Worm (Caenorhabditis elegans) whole organism, young adult: Measurements from ENCODE around the gene sri-26.
"Not testable (repeated sequence)": the region's sequence is repeated elsewhere in the genome, so short reads cannot be mapped to it uniquely, and the experiment has no call there.

Experiments
- B0035.1 ChIP-seq: sonication (generic microtip); optimal IDR thresholded peaks from 2 replicates; lab custom pipeline; 2016; ENCODE audit warnings: missing genetic modification characterization, mild to moderate bottlenecking, missing compliant biosample characterization, missing genotype, missing genetic modification reagents
- B0336.3 ChIP-seq: fragments of 200-800 bp; sonication (Bioruptor generic); IDR thresholded peaks from 2 replicates; pipeline ENCODE4 v1.3.6; 2022; ENCODE audit warnings: missing genetic modification characterization, missing compliant biosample characterization
- T07F8.4 ChIP-seq: sonication (generic microtip); optimal IDR thresholded peaks from 2 replicates; lab custom pipeline; 2016; ENCODE audit warnings: mild to moderate bottlenecking, missing genetic modification characterization, moderate library complexity, missing compliant biosample characterization
- Y56A3A.18 ChIP-seq: fragments of 200-800 bp; sonication (Bioruptor generic); IDR thresholded peaks from 2 replicates; pipeline ENCODE4 v1.3.6; 2022; ENCODE audit warnings: missing genetic modification reagents, missing genetic modification characterization, missing compliant biosample characterization
- Y79H2A.3 ChIP-seq: fragments of 200-800 bp; sonication (Bioruptor generic); conservative IDR thresholded peaks from 2 replicates; pipeline ENCODE4 v1.3.6; 2022; ENCODE audit warnings: missing genetic modification reagents, missing genetic modification characterization, missing compliant biosample characterization
- akir-1 ChIP-seq: fragments of 200-800 bp; sonication (Bioruptor generic); optimal IDR thresholded peaks from 2 replicates; lab custom pipeline; 2018; ENCODE audit warnings: mild to moderate bottlenecking, missing genetic modification characterization, moderate library complexity, missing compliant biosample characterization
- aptf-2 ChIP-seq: fragments of 200-800 bp; sonication (Bioruptor generic); conservative IDR thresholded peaks from 2 replicates; pipeline ENCODE4 v1.3.6; 2022; ENCODE audit warnings: missing genetic modification reagents, missing genetic modification characterization, missing compliant biosample characterization
- attf-3 ChIP-seq: fragments of 200-800 bp; sonication (Bioruptor generic); conservative IDR thresholded peaks from 2 replicates; pipeline ENCODE4 v1.3.6; 2022; ENCODE audit warnings: missing genetic modification reagents, missing genetic modification characterization, missing compliant biosample characterization
- bed-1 ChIP-seq: fragments of 200-800 bp; sonication (Bioruptor generic); IDR thresholded peaks from 2 replicates; pipeline ENCODE4 v1.3.6; 2022; ENCODE audit warnings: missing genetic modification reagents, missing genetic modification characterization, missing compliant biosample characterization
- ceh-100 ChIP-seq: fragments of 200-800 bp; sonication (Bioruptor generic); IDR thresholded peaks from 2 replicates; pipeline ENCODE4 v1.3.6; 2022; ENCODE audit warnings: missing genetic modification reagents, missing genetic modification characterization, missing compliant biosample characterization
- ceh-27 ChIP-seq: fragments of 200-800 bp; sonication (Bioruptor generic); optimal IDR thresholded peaks from 2 replicates; lab custom pipeline; 2018; ENCODE audit warnings: mild to moderate bottlenecking, missing genetic modification characterization, moderate library complexity, missing compliant biosample characterization
- ekl-4 ChIP-seq: fragments of 200-800 bp; sonication (Bioruptor generic); IDR thresholded peaks from 2 replicates; pipeline ENCODE4 v1.3.6; 2022; ENCODE audit warnings: missing genetic modification reagents, missing genetic modification characterization, missing compliant biosample characterization
- gei-17 ChIP-seq: fragments of 200-800 bp; sonication (Bioruptor generic); optimal IDR thresholded peaks from 2 replicates; lab custom pipeline; 2018; ENCODE audit warnings: mild to moderate bottlenecking, missing genetic modification characterization, missing compliant biosample characterization
- hlh-12 ChIP-seq: sonication (generic microtip); optimal IDR thresholded peaks from 2 replicates; lab custom pipeline; 2016; ENCODE audit warnings: missing genetic modification characterization, missing compliant biosample characterization
- hmg-1.2 ChIP-seq: fragments of 200-800 bp; sonication (Bioruptor generic); IDR thresholded peaks from 2 replicates; pipeline ENCODE4 v1.3.6; 2022; ENCODE audit warnings: missing genetic modification reagents, missing genetic modification characterization, missing compliant biosample characterization
- lin-26 ChIP-seq: fragments of 200-800 bp; sonication (Bioruptor generic); IDR thresholded peaks from 2 replicates; pipeline ENCODE4 v1.3.6; 2022; ENCODE audit warnings: missing genetic modification reagents, missing genetic modification characterization, missing compliant biosample characterization
- lin-40 ChIP-seq: sonication (generic microtip); optimal IDR thresholded peaks from 2 replicates; lab custom pipeline; 2016; ENCODE audit warnings: missing genetic modification characterization, mild to moderate bottlenecking, missing compliant biosample characterization, missing genotype, missing genetic modification reagents
- madf-3 ChIP-seq: fragments of 200-800 bp; sonication (Bioruptor generic); IDR thresholded peaks from 2 replicates; pipeline ENCODE4 v1.3.6; 2022; ENCODE audit warnings: missing genetic modification reagents, missing genetic modification characterization, missing compliant biosample characterization
- nhr-179 ChIP-seq: sonication (generic microtip); optimal IDR thresholded peaks from 2 replicates; lab custom pipeline; 2016; ENCODE audit warnings: mild to moderate bottlenecking, missing genetic modification characterization, missing compliant biosample characterization
- nhr-27 ChIP-seq: fragments of 200-800 bp; sonication (Bioruptor generic); optimal IDR thresholded peaks from 2 replicates; lab custom pipeline; 2018; ENCODE audit warnings: mild to moderate bottlenecking, missing genetic modification characterization, moderate library complexity, missing compliant biosample characterization
- nhr-80 ChIP-seq: sonication (generic microtip); optimal IDR thresholded peaks from 2 replicates; lab custom pipeline; 2016; ENCODE audit warnings: missing genetic modification characterization, missing compliant biosample characterization
- nhr-90 ChIP-seq: sonication (generic microtip); optimal IDR thresholded peaks from 2 replicates; lab custom pipeline; 2016; ENCODE audit warnings: missing genotype, mild to moderate bottlenecking, missing genetic modification characterization, missing compliant biosample characterization
- snpc-1.3 ChIP-seq: sonication (generic microtip); optimal IDR thresholded peaks from 2 replicates; lab custom pipeline; 2017; ENCODE audit warnings: missing genetic modification characterization, mild to moderate bottlenecking, missing compliant biosample characterization, antibody characterized with exemption, moderate library complexity, missing genotype, missing genetic modification reagents; ENCODE audit not compliant: insufficient read depth
- snpc-3.4 ChIP-seq: sonication (generic microtip); optimal IDR thresholded peaks from 2 replicates; lab custom pipeline; 2017; ENCODE audit warnings: missing genetic modification characterization, mild to moderate bottlenecking, missing compliant biosample characterization, antibody characterized with exemption, moderate library complexity, missing genotype, missing genetic modification reagents
- somi-1 ChIP-seq: fragments of 200-800 bp; sonication (Bioruptor generic); optimal IDR thresholded peaks from 2 replicates; lab custom pipeline; 2018; ENCODE audit warnings: mild to moderate bottlenecking, missing genetic modification characterization, missing compliant biosample characterization
- sptf-2 ChIP-seq: fragments of 200-800 bp; sonication (Bioruptor generic); optimal IDR thresholded peaks from 2 replicates; lab custom pipeline; 2018; ENCODE audit warnings: mild to moderate bottlenecking, missing genetic modification characterization, missing compliant biosample characterization
- xnd-1 ChIP-seq: sonication (generic microtip); optimal IDR thresholded peaks from 2 replicates; lab custom pipeline; 2016; ENCODE audit warnings: missing genotype, missing genetic modification reagents, missing genetic modification characterization, missing compliant biosample characterization
- zfh-2 ChIP-seq: fragments of 200-800 bp; sonication (Bioruptor generic); conservative IDR thresholded peaks from 2 replicates; pipeline ENCODE4 v1.3.6; 2022; ENCODE audit warnings: missing genetic modification reagents, missing genetic modification characterization, missing compliant biosample characterization
- ztf-18 ChIP-seq: sonication (generic microtip); optimal IDR thresholded peaks from 2 replicates; lab custom pipeline; 2016; ENCODE audit warnings: missing genotype, mild to moderate bottlenecking, missing genetic modification characterization, missing compliant biosample characterization
- ztf-22 ChIP-seq: fragments of 200-800 bp; sonication (Bioruptor generic); optimal IDR thresholded peaks from 2 replicates; lab custom pipeline; 2018; ENCODE audit warnings: mild to moderate bottlenecking, missing genetic modification characterization, moderate library complexity, missing compliant biosample characterization
- ztf-25 ChIP-seq: fragments of 200-800 bp; sonication (Bioruptor generic); IDR thresholded peaks from 2 replicates; pipeline ENCODE4 v1.3.6; 2022; ENCODE audit warnings: missing genetic modification reagents, missing genetic modification characterization, missing compliant biosample characterization
- ztf-3 ChIP-seq: fragments of 200-800 bp; sonication (Bioruptor generic); optimal IDR thresholded peaks from 2 replicates; lab custom pipeline; 2018; ENCODE audit warnings: mild to moderate bottlenecking, missing genetic modification characterization, missing compliant biosample characterization

sri-26 gene

DNA sequence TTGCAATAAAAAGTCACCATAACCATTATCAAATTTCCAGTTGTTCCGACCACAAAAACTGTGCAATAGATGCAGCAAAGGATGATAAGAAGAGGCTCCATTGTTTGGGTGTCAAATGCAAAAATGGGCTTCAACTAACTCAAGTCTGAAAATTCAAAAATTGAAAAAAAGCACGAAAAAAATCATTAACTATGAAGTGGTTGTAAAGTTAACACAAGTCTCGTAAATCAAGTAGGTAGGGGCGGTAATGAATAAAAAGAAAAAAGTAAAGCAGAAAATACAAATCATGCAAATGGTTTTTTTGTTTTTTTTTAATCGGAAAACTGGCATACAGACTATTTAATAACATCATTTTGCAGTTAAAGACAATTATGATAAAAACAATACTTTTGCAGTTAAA lies 41.4 kb downstream of the sri-26 start, which contains the start of gene srsx-39:
Gene srsx-39, minus strand, starts transcription at position 101 of the 400 bp plus-strand sequence.
- TF ChIP-seq bed-1 (GFP tag; lab: Robert Waterston, UW); nhr-90 (tag; lab: Kevin White, UChicago); hmg-1.2: not testable (repeated sequence)

ce11 chrV:15259049-15259448 lies 43.8 kb downstream of the sri-26 start, which contains the start of gene srsx-37:
TSS of gene srsx-37 (minus strand) at chrV:15259149.
- TF ChIP-seq akir-1 (GFP tag; lab: Kevin White, UChicago) (no peak), somi-1 (no peak), ceh-100 (no peak), Y56A3A.18 (GFP tag; lab: Robert Waterston, UW) (no peak), lin-40 (tag; lab: Kevin White, UChicago) (no peak), hlh-12 (tag; lab: Kevin White, UChicago) (no peak), zfh-2 (GFP tag; lab: Robert Waterston, UW) (no peak), ztf-3 (GFP tag; lab: Kevin White, UChicago) (no peak), ceh-27 (GFP tag; lab: Kevin White, UChicago) (no peak), snpc-3.4 (no peak), Y79H2A.3 (GFP tag; lab: Robert Waterston, UW) (no peak), ztf-25 (GFP tag; lab: Robert Waterston, UW) (no peak), sptf-2 (no peak), ztf-18 (tag; lab: Kevin White, UChicago) (no peak), nhr-80 (tag; lab: Kevin White, UChicago) (no peak), gei-17 (GFP tag; lab: Kevin White, UChicago) (no peak), aptf-2 (GFP tag; lab: Robert Waterston, UW) (no peak), madf-3 (no peak), snpc-1.3 (tag; lab: Kevin White, UChicago) (no peak), nhr-27 (tag; lab: Kevin White, UChicago) (no peak)

DNA sequence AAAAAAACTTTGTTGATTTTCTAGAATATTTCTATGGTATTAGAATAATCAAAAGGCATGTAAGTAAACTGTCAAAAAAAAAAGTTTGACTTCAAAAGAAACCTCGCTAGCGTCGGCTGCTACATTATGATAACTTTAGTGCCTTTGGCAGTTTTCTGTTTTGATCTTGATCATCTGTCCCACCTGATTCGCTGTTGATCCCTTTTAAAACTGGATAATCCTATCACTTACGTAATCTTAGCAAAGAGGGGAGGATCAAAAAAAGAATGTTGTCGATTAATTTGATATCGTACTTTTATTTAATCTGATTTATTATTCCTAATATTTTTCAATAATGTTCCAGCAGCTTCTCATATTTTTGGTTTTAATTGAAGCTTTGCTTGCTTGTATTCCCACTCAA lies 44.6 kb downstream of the sri-26 start, which contains the start of gene M01B2.8:
Gene M01B2.8, plus strand, starts transcription at position 301 of the 400 bp plus-strand sequence.
- TF ChIP-seq Y56A3A.18 (GFP tag; lab: Robert Waterston, UW) (no peak), ztf-22 (no peak), xnd-1 (no peak), B0035.1 (tag; lab: Kevin White, UChicago) (no peak)

- not testable (repeated sequence) for TF ChIP-seq ekl-4 (GFP tag; lab: Robert Waterston, UW); lin-26; nhr-179 (tag; lab: Kevin White, UChicago)
These were observed 47.1 kb downstream of the sri-26 start, which contains the start of gene M01B2.10 for ce11 chrV:15262336-15262735. TSS of gene M01B2.10 (minus strand) at chrV:15262436.

DNA sequence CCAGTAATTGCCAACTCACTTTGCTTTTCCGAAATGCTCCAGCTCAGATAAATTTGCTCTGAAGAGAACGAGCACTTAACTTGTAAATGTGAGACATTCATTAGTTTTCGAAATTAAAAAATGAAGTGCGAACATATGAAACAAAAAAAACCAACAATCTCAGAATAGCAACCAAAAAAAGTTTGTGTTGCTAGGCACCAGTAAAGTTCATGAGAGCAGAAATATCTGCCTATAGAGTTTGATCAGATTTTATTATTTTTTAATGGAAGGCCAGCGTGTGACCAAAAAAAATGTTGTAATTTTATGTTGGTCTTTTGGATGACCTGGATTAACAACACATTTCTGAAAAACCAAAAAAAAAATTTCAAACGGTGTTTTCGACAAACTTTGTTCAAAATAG lies 48.9 kb downstream of the sri-26 start, which contains the start of gene M01B2.12:
Gene M01B2.12, minus strand, starts transcription at position 101 of the 400 bp plus-strand sequence.
- TF ChIP-seq attf-3 (GFP tag; lab: Robert Waterston, UW) = no peak

DNA sequence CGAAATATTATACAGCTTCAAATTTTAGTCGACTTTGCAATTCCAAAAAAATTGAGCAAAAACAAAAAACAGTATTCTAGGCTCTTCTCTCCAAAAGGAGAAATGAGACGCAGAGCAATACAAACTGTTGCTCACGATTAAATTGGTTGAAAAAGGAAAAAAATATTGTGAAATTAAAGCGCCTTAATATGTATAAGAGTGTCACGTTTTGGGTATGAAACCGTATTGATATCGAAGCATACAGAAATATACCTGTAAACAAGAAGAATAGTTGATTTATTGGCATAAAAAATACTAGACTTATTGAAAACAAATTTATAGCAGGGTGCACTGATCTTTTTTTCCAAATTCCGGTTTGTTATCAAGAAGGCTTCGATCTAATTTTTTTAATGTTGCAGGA lies 50.5 kb downstream of the sri-26 start, which contains the start of gene M01B2.13:
Gene M01B2.13, minus strand, starts transcription at position 101 of the 400 bp plus-strand sequence.
- no peak for TF ChIP-seq T07F8.4 (tag; lab: Kevin White, UChicago)
- TF ChIP-seq B0336.3 = no peak
